Fruit fly (Drosophila melanogaster): ENCODE measurements around the gene wts.
A peak's percentile ranks its signal among the peaks of the same experiment; 100 is the strongest.

wts gene

dm6 chr3R:30772779-30773546 is 33.5 kb downstream of the wts start (continued):
- TF ChIP-seq NFAT (GFP tag; IDR thresholded peaks at IDR 0.05) (no peak), slbo (GFP tag; IDR thresholded peaks at IDR 0.05) (peak; percentile 26; the same call in 1 of the 2 replicates), CG8478 (optimal IDR thresholded peaks at IDR 0.05) (no peak), CG1647 (GFP tag; optimal IDR thresholded peaks at IDR 0.05) (no peak), CG8924 (tag; optimal IDR thresholded peaks at IDR 0.05) (no peak), Blimp-1 (GFP tag; optimal IDR thresholded peaks at IDR 0.05) (no peak), Side (GFP tag; optimal IDR thresholded peaks at IDR 0.05) (no peak), CG15011 (GFP tag; optimal IDR thresholded peaks at IDR 0.05) (no peak), Doc2 (GFP tag; IDR thresholded peaks at IDR 0.05) (no peak), Xbp1 (GFP tag; optimal IDR thresholded peaks at IDR 0.05) (no peak), CG6854 (GFP tag; optimal IDR thresholded peaks at IDR 0.05) (no peak), gem (tag; optimal IDR thresholded peaks at IDR 0.05) (peak; percentile 18), CG7987 (GFP tag; optimal IDR thresholded peaks at IDR 0.05) (no peak), Neu2 (GFP tag; optimal IDR thresholded peaks at IDR 0.05; ENCODE audit: borderline replicate concordance) (no peak), Atf6 (GFP tag; IDR thresholded peaks at IDR 0.05) (no peak), sens (GFP tag) (peak; percentile 63), pita (GFP tag; optimal IDR thresholded peaks at IDR 0.05) (no peak), ftz-f1 (GFP tag; optimal IDR thresholded peaks at IDR 0.05) (no peak), Nf-YB (GFP tag; optimal IDR thresholded peaks at IDR 0.05) (peak; percentile 76), YL-1 (GFP tag; optimal IDR thresholded peaks at IDR 0.05) (no peak), BEAF-32 (GFP tag; optimal IDR thresholded peaks at IDR 0.05) (no peak), oc (tag; optimal IDR thresholded peaks at IDR 0.05) (no peak), fd64A (GFP tag; optimal IDR thresholded peaks at IDR 0.05) (no peak), ci (GFP tag; IDR thresholded peaks at IDR 0.05) (no peak), ssp (GFP tag; IDR thresholded peaks at IDR 0.05) (no peak), CG4854 (GFP tag; optimal IDR thresholded peaks at IDR 0.05) (no peak), psq (GFP tag; optimal IDR thresholded peaks at IDR 0.05) (no peak), CG17385 (GFP tag; optimal IDR thresholded peaks at IDR 0.05) (no peak), mld (GFP tag; IDR thresholded peaks at IDR 0.05; ENCODE audit: partially characterized antibody) (no peak), CG14014 (GFP tag; IDR thresholded peaks at IDR 0.05) (no peak), pros (GFP tag; optimal IDR thresholded peaks at IDR 0.05) (peak; percentile 88), Antp (GFP tag; optimal IDR thresholded peaks at IDR 0.05) (no peak), CG9932 (GFP tag; IDR thresholded peaks at IDR 0.05) (no peak), Oaz (GFP tag; IDR thresholded peaks at IDR 0.05) (no peak), CG11560 (tag; IDR thresholded peaks at IDR 0.05) (no peak), CG31441 (GFP tag; IDR thresholded peaks at IDR 0.05) (no peak), bsh (GFP tag; optimal IDR thresholded peaks at IDR 0.05) (peak in 1 of 2 experiments; percentile 43), tna (GFP tag; IDR thresholded peaks at IDR 0.05; ENCODE audit: partially characterized antibody) (no peak), usp (GFP tag; optimal IDR thresholded peaks at IDR 0.05) (no peak), CG17328 (GFP tag; IDR thresholded peaks at IDR 0.05) (no peak), Dref (GFP tag; IDR thresholded peaks at IDR 0.05) (no peak), CG1832 (GFP tag; optimal IDR thresholded peaks at IDR 0.05) (peak; percentile 68), salm (tag; optimal IDR thresholded peaks at IDR 0.05) (no peak)

Measured in whole organism, embryonic.